Fruit fly (Drosophila melanogaster) whole organism, embryonic: Measurements from ENCODE around the gene CG9568.

Source experiments
- Atf-2 ChIP-seq: fragments of 200-800 bp; sonication (Bioruptor generic); optimal IDR thresholded peaks from 2 replicates; lab custom pipeline; 2016; ENCODE audit warnings: missing biosample characterization, missing genetic modification characterization
- Blimp-1 ChIP-seq: fragments of 200-800 bp; sonication (Bioruptor generic); optimal IDR thresholded peaks from 3 replicates; lab custom pipeline; 2018; ENCODE audit warnings: missing biosample characterization, missing genetic modification characterization, mild to moderate bottlenecking, moderate library complexity, missing genetic modification reagents
- CG10209 ChIP-seq: fragments of 200-800 bp; sonication (Bioruptor generic); optimal IDR thresholded peaks from 3 replicates; lab custom pipeline; 2017; ENCODE audit warnings: missing biosample characterization, mild to moderate bottlenecking, missing genetic modification characterization, missing genetic modification reagents
- CG10321 ChIP-seq: fragments of 200-800 bp; sonication (Bioruptor generic); IDR thresholded peaks from 2 replicates; pipeline ENCODE4 v1.3.6; 2022; ENCODE audit warnings: missing biosample characterization, missing genetic modification characterization
- CG10462 ChIP-seq: fragments of 200-800 bp; sonication (Bioruptor generic); optimal IDR thresholded peaks from 2 replicates; lab custom pipeline; 2016; ENCODE audit warnings: missing biosample characterization, missing genetic modification characterization
- CG10543 ChIP-seq: fragments of 200-800 bp; sonication (Bioruptor generic); optimal IDR thresholded peaks from 3 replicates; lab custom pipeline; 2017; ENCODE audit warnings: missing biosample characterization, mild to moderate bottlenecking, missing genetic modification characterization, moderate library complexity
- CG11398 ChIP-seq: fragments of 200-800 bp; sonication (Bioruptor generic); optimal IDR thresholded peaks from 2 replicates; lab custom pipeline; 2016; ENCODE audit warnings: missing biosample characterization, missing genetic modification characterization
- CG11695 ChIP-seq: fragments of 200-800 bp; sonication (Bioruptor generic); IDR thresholded peaks from 3 replicates; pipeline ENCODE4 v1.3.6; 2022; ENCODE audit warnings: missing biosample characterization, missing genetic modification characterization
- CG12942 ChIP-seq: fragments of 200-800 bp; sonication (Bioruptor generic); optimal IDR thresholded peaks from 3 replicates; lab custom pipeline; 2016; ENCODE audit warnings: missing biosample characterization, missing genetic modification characterization
- CG14860 ChIP-seq: fragments of 200-800 bp; sonication (Bioruptor generic); IDR thresholded peaks from 3 replicates; pipeline ENCODE4 v1.3.6; 2022; ENCODE audit warnings: missing biosample characterization, missing genetic modification characterization; ENCODE audit not compliant: partially characterized antibody
- CG1603 ChIP-seq: fragments of 200-800 bp; sonication (Bioruptor generic); optimal IDR thresholded peaks from 2 replicates; lab custom pipeline; 2019; ENCODE audit warnings: missing biosample characterization, mild to moderate bottlenecking, missing genetic modification characterization, moderate library complexity
- CG18476 ChIP-seq: fragments of 200-800 bp; sonication (Bioruptor generic); optimal IDR thresholded peaks from 2 replicates; lab custom pipeline; 2016; ENCODE audit warnings: missing biosample characterization, mild to moderate bottlenecking, missing genetic modification characterization
- CG2120 ChIP-seq: fragments of 200-800 bp; sonication (Bioruptor generic); optimal IDR thresholded peaks from 3 replicates; lab custom pipeline; 2016; ENCODE audit warnings: missing biosample characterization, missing genetic modification characterization
- CG33557 ChIP-seq: fragments of 200-800 bp; sonication (Bioruptor generic); optimal IDR thresholded peaks from 2 replicates; lab custom pipeline; 2019; ENCODE audit warnings: missing biosample characterization, mild to moderate bottlenecking, missing genetic modification characterization, moderate library complexity
- CG5245 ChIP-seq: fragments of 200-800 bp; sonication (Bioruptor generic); optimal IDR thresholded peaks from 3 replicates; lab custom pipeline; 2016; ENCODE audit warnings: missing biosample characterization, missing genetic modification characterization
- CG6683 ChIP-seq: fragments of 200-800 bp; sonication (Bioruptor generic); optimal IDR thresholded peaks from 2 replicates; lab custom pipeline; 2017; ENCODE audit warnings: missing biosample characterization, mild to moderate bottlenecking, missing genetic modification characterization, missing genetic modification reagents
- CG6689 ChIP-seq: fragments of 200-800 bp; sonication (Bioruptor generic); IDR thresholded peaks from 2 replicates; pipeline ENCODE4 v1.3.6; 2022; ENCODE audit warnings: missing biosample characterization, missing genetic modification characterization
- CG7372 ChIP-seq: fragments of 200-800 bp; sonication (Bioruptor generic); IDR thresholded peaks from 2 replicates; pipeline ENCODE4 v1.3.6; 2022; ENCODE audit warnings: missing biosample characterization, missing genetic modification characterization
- CG8924 ChIP-seq: fragments of 200-800 bp; optimal IDR thresholded peaks from 3 replicates; lab custom pipeline; 2019; ENCODE audit warnings: missing biosample characterization, mild to moderate bottlenecking, missing genetic modification characterization, moderate library complexity
- CG9876 ChIP-seq: fragments of 200-800 bp; sonication (Bioruptor generic); optimal IDR thresholded peaks from 2 replicates; lab custom pipeline; 2016; ENCODE audit warnings: missing biosample characterization, missing genetic modification characterization
- D ChIP-seq, 2 experiments: fragments of 200-800 bp in 1 of 2; fragments of >200 bp in 1 of 2; sonication (Bioruptor generic) in 1 of 2; optimal IDR thresholded peaks; 2 replicates in 1 of 2; 3 replicates in 1 of 2; lab custom pipeline; 2017; ENCODE audit warnings: mild to moderate bottlenecking in 1 of 2, missing biosample characterization in 1 of 2, missing genetic modification characterization in 1 of 2, missing genetic modification reagents in 1 of 2
- D19B ChIP-seq: fragments of 200-800 bp; sonication (Bioruptor generic); optimal IDR thresholded peaks from 2 replicates; lab custom pipeline; 2017; ENCODE audit warnings: missing biosample characterization, mild to moderate bottlenecking, missing genetic modification characterization
- HLH4C ChIP-seq: fragments of 200-800 bp; sonication (Bioruptor generic); IDR thresholded peaks from 3 replicates; pipeline ENCODE4 v1.3.6; 2022; ENCODE audit warnings: missing biosample characterization, missing genetic modification characterization; ENCODE audit not compliant: partially characterized antibody
- HLHmδ ChIP-seq: fragments of 200-800 bp; sonication (Bioruptor generic); optimal IDR thresholded peaks from 2 replicates; lab custom pipeline; 2018; ENCODE audit warnings: missing biosample characterization, mild to moderate bottlenecking, missing genetic modification characterization, moderate library complexity
- Hand ChIP-seq: fragments of 200-800 bp; sonication (Bioruptor generic); optimal IDR thresholded peaks from 2 replicates; lab custom pipeline; 2017; ENCODE audit warnings: mild to moderate bottlenecking, missing biosample characterization, missing genetic modification reagents, missing genetic modification characterization
- Hr3 ChIP-seq: fragments of 200-800 bp; sonication (Bioruptor generic); optimal IDR thresholded peaks from 3 replicates; lab custom pipeline; 2016; ENCODE audit warnings: missing biosample characterization, missing genetic modification characterization
- Jarid2 ChIP-seq: fragments of 200-800 bp; sonication (Bioruptor generic); optimal IDR thresholded peaks from 3 replicates; lab custom pipeline; 2017; ENCODE audit warnings: mild to moderate bottlenecking, missing biosample characterization, missing genetic modification reagents, missing genetic modification characterization
- Lim3 ChIP-seq: fragments of 200-800 bp; sonication (Bioruptor generic); IDR thresholded peaks from 2 replicates; pipeline ENCODE4 v1.3.6; 2022; ENCODE audit warnings: missing biosample characterization, missing genetic modification characterization
- Max ChIP-seq: fragments of 200-800 bp; sonication (Bioruptor generic); optimal IDR thresholded peaks from 2 replicates; lab custom pipeline; 2016; ENCODE audit warnings: missing biosample characterization, mild to moderate bottlenecking, missing genetic modification characterization
- Meics ChIP-seq: fragments of 200-800 bp; sonication (Bioruptor generic); optimal IDR thresholded peaks from 2 replicates; lab custom pipeline; 2017; ENCODE audit warnings: missing biosample characterization, mild to moderate bottlenecking, missing genetic modification characterization
- Neu2 ChIP-seq: fragments of 200-800 bp; sonication (Bioruptor generic); optimal IDR thresholded peaks from 3 replicates; lab custom pipeline; 2016; ENCODE audit warnings: missing biosample characterization, missing genetic modification characterization, borderline replicate concordance
- Pdp1 ChIP-seq, 2 experiments: fragments of 200-800 bp; sonication (Bioruptor generic); optimal IDR thresholded peaks; 3 replicates each; lab custom pipeline; 2016; ENCODE audit warnings: missing biosample characterization in 2 of 2, missing genetic modification characterization in 2 of 2, mild to moderate bottlenecking in 1 of 2, moderate library complexity in 1 of 2
- Ptx1 ChIP-seq: fragments of 200-800 bp; sonication (Bioruptor generic); IDR thresholded peaks from 2 replicates; pipeline ENCODE4 v1.3.6; 2022; ENCODE audit warnings: missing biosample characterization, missing genetic modification characterization
- ap ChIP-seq: fragments of 200-800 bp; sonication (Bioruptor generic); IDR thresholded peaks from 2 replicates; pipeline ENCODE4 v1.3.6; 2022; ENCODE audit warnings: missing biosample characterization, missing genetic modification characterization
- ato ChIP-seq: fragments of 200-800 bp; sonication (Bioruptor generic); IDR thresholded peaks from 2 replicates; pipeline ENCODE4 v1.3.6; 2022; ENCODE audit warnings: missing biosample characterization, missing genetic modification characterization; ENCODE audit not compliant: partially characterized antibody
- bowl ChIP-seq: fragments of 200-800 bp; sonication (Bioruptor generic); IDR thresholded peaks from 2 replicates; pipeline ENCODE4 v1.3.6; 2022; ENCODE audit warnings: missing biosample characterization, missing genetic modification characterization
- crol ChIP-seq: fragments of 200-800 bp; sonication (Bioruptor generic); IDR thresholded peaks from 2 replicates; pipeline ENCODE4 v1.3.6; 2022; ENCODE audit warnings: missing biosample characterization, missing genetic modification characterization
- dan ChIP-seq: fragments of 200-800 bp; sonication (Bioruptor generic); IDR thresholded peaks from 2 replicates; pipeline ENCODE4 v1.3.6; 2022; ENCODE audit warnings: missing biosample characterization, missing genetic modification characterization
- danr ChIP-seq: fragments of 200-800 bp; sonication (Bioruptor generic); IDR thresholded peaks from 2 replicates; pipeline ENCODE4 v1.3.6; 2022; ENCODE audit warnings: missing biosample characterization, missing genetic modification characterization
- disco-r ChIP-seq: fragments of 200-800 bp; sonication (Bioruptor generic); optimal IDR thresholded peaks from 2 replicates; lab custom pipeline; 2016; ENCODE audit warnings: missing biosample characterization, missing genetic modification characterization
- eyg ChIP-seq: fragments of 200-800 bp; sonication (Bioruptor generic); optimal IDR thresholded peaks from 3 replicates; lab custom pipeline; 2016; ENCODE audit warnings: missing biosample characterization, missing genetic modification characterization
- ftz-f1 ChIP-seq: fragments of 200-800 bp; sonication (Bioruptor generic); optimal IDR thresholded peaks from 2 replicates; lab custom pipeline; 2016; ENCODE audit warnings: missing biosample characterization, missing genetic modification characterization
- gce ChIP-seq: fragments of 200-800 bp; sonication (Bioruptor generic); IDR thresholded peaks from 3 replicates; pipeline ENCODE4 v1.3.6; 2022; ENCODE audit warnings: missing biosample characterization, missing genetic modification characterization
- otp ChIP-seq: fragments of 200-800 bp; sonication (Bioruptor generic); IDR thresholded peaks from 3 replicates; pipeline ENCODE4, ENCODE4 v1.3.6; 2022; ENCODE audit warnings: missing biosample characterization, missing genetic modification characterization
- pb ChIP-seq: fragments of 200-800 bp; sonication (Bioruptor generic); optimal IDR thresholded peaks from 3 replicates; lab custom pipeline; 2016; ENCODE audit warnings: missing biosample characterization, missing genetic modification characterization
- scrt ChIP-seq: fragments of 200-800 bp; sonication (Bioruptor generic); optimal IDR thresholded peaks from 2 replicates; lab custom pipeline; 2018; ENCODE audit warnings: missing biosample characterization, mild to moderate bottlenecking, missing genetic modification characterization, moderate library complexity
- tap ChIP-seq: fragments of 200-800 bp; optimal IDR thresholded peaks from 3 replicates; lab custom pipeline; 2019; ENCODE audit warnings: missing biosample characterization, mild to moderate bottlenecking, missing genetic modification characterization, moderate library complexity
- unc-4 ChIP-seq: fragments of 200-800 bp; sonication (Bioruptor generic); IDR thresholded peaks from 2 replicates; pipeline ENCODE4 v1.3.6; 2022; ENCODE audit warnings: missing biosample characterization, missing genetic modification characterization; ENCODE audit not compliant: partially characterized antibody
- wek ChIP-seq: fragments of 200-800 bp; sonication (Bioruptor generic); optimal IDR thresholded peaks from 3 replicates; lab custom pipeline; 2018; ENCODE audit warnings: missing biosample characterization, mild to moderate bottlenecking, missing genetic modification characterization, moderate library complexity

The CG9568 gene

DNA sequence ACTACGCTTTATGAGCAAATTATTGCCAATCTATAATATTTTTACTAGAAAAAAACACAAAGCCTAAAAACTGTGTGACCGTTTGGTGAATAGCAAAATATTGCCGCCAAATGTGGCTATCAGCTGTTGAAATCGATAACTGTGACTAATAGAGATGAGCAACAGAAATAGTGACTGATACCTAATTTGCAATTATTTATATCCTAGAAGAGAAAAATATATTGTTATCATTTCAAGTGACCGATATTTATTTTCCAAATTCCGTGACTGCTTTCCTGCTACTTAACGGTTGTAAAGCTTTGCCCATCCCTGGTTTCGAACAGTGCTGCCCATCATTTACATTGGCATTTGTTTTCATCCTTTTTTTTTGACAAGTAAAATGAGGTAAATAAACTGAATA is 13.1 kb upstream of the CG9568 start, which contains the start of the genes alien and CG18661 (continued):
- TF ChIP-seq Pdp1 (GFP tag; optimal IDR thresholded peaks at IDR 0.05; lab: Kevin White, UChicago) (peak; percentile 75 to 97), ap (GFP tag; lab: Robert Waterston, UW) (peak; percentile 91), CG10462 (GFP tag; lab: Kevin White, UChicago) (peak; percentile 72), scrt (peak; percentile 33), Meics (GFP tag; lab: Kevin White, UChicago) (peak; percentile 47), CG18476 (GFP tag; lab: Kevin White, UChicago) (peak; percentile 22), dan (0 out of 2 replicates have a peak, but pooled peaks have one; percentile 13), CG1603 (peak; percentile 89), Atf-2 (peak; percentile 95), ato (GFP tag; lab: Robert Waterston, UW) (peak; percentile 36; the same call in 1 of the 2 replicates), CG11398 (GFP tag; lab: Kevin White, UChicago) (peak; percentile 24), Max (peak; percentile 45), Hand (GFP tag; lab: Kevin White, UChicago) (no peak), D19B (GFP tag; lab: Kevin White, UChicago) (peak; percentile 43), Lim3 (GFP tag; lab: Robert Waterston, UW) (peak; percentile 82), disco-r (GFP tag; lab: Kevin White, UChicago) (peak; percentile 44), CG14860 (GFP tag; lab: Robert Waterston, UW) (peak; percentile 43; the same call in 1 of the 3 replicates), unc-4 (GFP tag; lab: Robert Waterston, UW) (peak; percentile 57), gce (GFP tag; lab: Robert Waterston, UW) (peak; percentile 58; the same call in 2 of the 3 replicates), CG6683 (no peak), tap (tag; lab: Kevin White, UChicago) (no peak), CG33557 (GFP tag; lab: Kevin White, UChicago) (peak; percentile 27), CG5245 (GFP tag; lab: Kevin White, UChicago) (peak; percentile 28), CG10543 (GFP tag; lab: Kevin White, UChicago) (peak; percentile 33), danr (GFP tag; lab: Robert Waterston, UW) (peak; percentile 91), CG8924 (peak; percentile 42), HLH4C (GFP tag; lab: Robert Waterston, UW) (peak; percentile 34; the same call in 1 of the 3 replicates), Hr3 (GFP tag; lab: Kevin White, UChicago) (peak; percentile 64), Ptx1 (GFP tag; lab: Robert Waterston, UW) (peak; percentile 92), CG12942 (GFP tag; lab: Kevin White, UChicago) (peak; percentile 80), wek (GFP tag; lab: Kevin White, UChicago) (no peak), D (optimal IDR thresholded peaks at IDR 0.05; lab: Kevin White, UChicago) (no peak), D (GFP tag; optimal IDR thresholded peaks at IDR 0.05; lab: Kevin White, UChicago) (peak; percentile 71), HLHmδ (GFP tag; lab: Kevin White, UChicago) (no peak), bowl (GFP tag; lab: Robert Waterston, UW) (peak; percentile 92), crol (GFP tag; lab: Robert Waterston, UW) (peak; percentile 66), pb (peak; percentile 82), eyg (peak; percentile 78), Jarid2 (GFP tag; lab: Kevin White, UChicago) (no peak), CG6689 (peak; percentile 76), CG9876 (GFP tag; lab: Kevin White, UChicago) (peak; percentile 77), CG10321 (GFP tag; lab: Robert Waterston, UW) (peak; percentile 66), Blimp-1 (GFP tag; lab: Kevin White, UChicago) (peak; percentile 48), CG7372 (GFP tag; lab: Robert Waterston, UW) (peak; percentile 96), CG11695 (peak; percentile 89), Neu2 (GFP tag; lab: Kevin White, UChicago) (peak; percentile 45), CG10209 (GFP tag; lab: Kevin White, UChicago) (peak; percentile 83), otp (GFP tag; lab: Robert Waterston, UW) (peak; percentile 90), ftz-f1 (peak; percentile 14), CG2120 (GFP tag; lab: Kevin White, UChicago) (peak; percentile 90)
